Worm (Caenorhabditis elegans): ENCODE results near the gene hpo-25.

- no peak for TF ChIP-seq ztf-11 (tag; optimal IDR thresholded peaks at IDR 0.05)
- no peak for TF ChIP-seq aly-2 (tag; optimal IDR thresholded peaks at IDR 0.05)
- no peak for TF ChIP-seq fkh-10 (GFP tag; optimal IDR thresholded peaks at IDR 0.05)
- no peak for TF ChIP-seq pha-4 (tag; optimal IDR thresholded peaks at IDR 0.05)
- TF ChIP-seq mdl-1 (tag; optimal IDR thresholded peaks at IDR 0.05): no peak
- TF ChIP-seq ZK546.5 (tag; optimal IDR thresholded peaks at IDR 0.05): no peak
- TF ChIP-seq ceh-9 (tag; optimal IDR thresholded peaks at IDR 0.05): no peak
- TF ChIP-seq egl-5 (tag; optimal IDR thresholded peaks at IDR 0.05): no peak
- TF ChIP-seq ama-1 (optimal IDR thresholded peaks at IDR 0.05): no peak
- no peak for TF ChIP-seq ceh-82 (tag; optimal IDR thresholded peaks at IDR 0.05)
- no peak for TF ChIP-seq R02D3.7 (tag; optimal IDR thresholded peaks at IDR 0.05)
- no peak for TF ChIP-seq pqm-1 (tag; optimal IDR thresholded peaks at IDR 0.05)
- no peak for TF ChIP-seq nhr-76 (tag; optimal IDR thresholded peaks at IDR 0.05)
- no peak for TF ChIP-seq egl-27 (tag; optimal IDR thresholded peaks at IDR 0.05)
Observed at ce11 chrII:2418836-2419235, 49.8 kb downstream of the hpo-25 start, which contains the start of gene fbxc-20.
